Fruit fly (Drosophila melanogaster): Measurements from ENCODE around the gene glu.

DNA sequence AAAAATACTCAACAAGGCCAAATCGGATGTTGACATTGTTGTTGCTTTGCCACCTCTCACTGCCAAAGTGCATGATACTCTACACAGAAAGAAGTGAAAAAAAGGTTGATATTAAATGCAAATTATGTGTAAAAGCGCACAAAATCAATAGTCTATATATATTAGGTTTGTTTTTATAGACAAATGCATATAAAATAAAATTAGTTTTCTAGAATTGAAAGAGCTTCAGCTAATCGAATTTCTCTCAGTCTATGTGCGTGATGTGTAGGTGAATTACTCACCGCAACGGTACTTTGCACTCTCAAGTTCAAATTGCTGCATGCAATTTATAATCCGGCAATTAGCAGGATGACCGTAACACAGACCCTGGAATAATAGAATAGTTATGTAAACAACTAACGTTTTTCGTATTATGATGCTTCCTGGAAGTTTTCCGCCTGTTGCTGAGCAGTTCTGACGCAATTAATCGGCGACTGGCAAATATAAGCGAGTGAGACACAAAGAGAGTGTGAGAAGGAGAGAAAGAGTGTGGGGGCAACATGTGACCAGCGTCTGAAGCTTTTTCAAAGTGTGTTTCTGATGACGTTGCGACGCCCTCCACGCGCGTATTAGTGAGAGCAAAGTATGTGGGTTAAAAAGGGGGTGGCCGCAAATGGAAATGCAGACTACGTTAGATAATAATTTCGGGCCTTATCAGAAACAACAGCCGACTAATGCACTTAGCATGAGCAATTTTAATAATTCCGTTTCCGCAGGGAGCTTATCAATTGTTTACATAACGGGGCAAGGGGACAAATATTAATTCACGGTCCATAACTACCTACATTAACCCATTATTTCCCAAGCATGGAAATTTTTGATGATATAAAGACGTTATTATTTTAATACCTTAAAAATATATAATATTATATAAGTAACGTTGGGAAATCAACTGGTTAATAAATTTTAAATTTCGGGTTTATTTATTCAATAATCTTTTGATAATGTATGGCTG, 17.2 kb downstream of the glu start:
- TF ChIP-seq CG12605 (GFP tag; IDR thresholded peaks at IDR 0.05) (peak; percentile 92), CG8301 (tag; optimal IDR thresholded peaks at IDR 0.05) (peak; percentile 93)
